Worm (Caenorhabditis elegans) whole organism, late embryonic: Measurements from ENCODE around the gene srx-62.

Experiments
- C08G9.2 ChIP-seq: sonication (generic microtip); optimal IDR thresholded peaks from 2 replicates; lab custom pipeline; 2016; ENCODE audit warnings: mild to moderate bottlenecking, missing genetic modification characterization, moderate library complexity, missing compliant biosample characterization
- F13H6.1 ChIP-seq: sonication (generic microtip); optimal IDR thresholded peaks from 2 replicates; lab custom pipeline; 2016; ENCODE audit warnings: missing genetic modification characterization, missing compliant biosample characterization
- K09A11.1 ChIP-seq: sonication (generic microtip); optimal IDR thresholded peaks from 2 replicates; lab custom pipeline; 2017; ENCODE audit warnings: antibody characterized with exemption, mild to moderate bottlenecking, missing genetic modification characterization, missing compliant biosample characterization; ENCODE audit not compliant: insufficient read depth
- T23F11.4 ChIP-seq: fragments of 200-800 bp; sonication (Bioruptor generic); optimal IDR thresholded peaks from 2 replicates; lab custom pipeline; 2018; ENCODE audit warnings: mild to moderate bottlenecking, missing genetic modification characterization, missing compliant biosample characterization
- ahr-1 ChIP-seq: sonication (generic microtip); optimal IDR thresholded peaks from 2 replicates; lab custom pipeline; 2016; ENCODE audit warnings: missing genetic modification characterization, missing compliant biosample characterization
- ama-1 ChIP-seq: fragments of 150-350 bp; optimal IDR thresholded peaks from 2 replicates; lab custom pipeline; 2014
- ceh-18 ChIP-seq: sonication (generic microtip); optimal IDR thresholded peaks from 2 replicates; lab custom pipeline; 2016; ENCODE audit warnings: missing genetic modification characterization, missing compliant biosample characterization
- ceh-19 ChIP-seq: fragments of 200-800 bp; sonication (Bioruptor generic); optimal IDR thresholded peaks from 2 replicates; lab custom pipeline; 2018; ENCODE audit warnings: mild to moderate bottlenecking, missing genetic modification characterization, missing compliant biosample characterization
- ceh-2 ChIP-seq: sonication (generic microtip); optimal IDR thresholded peaks from 2 replicates; lab custom pipeline; 2016; ENCODE audit warnings: missing genotype, missing genetic modification characterization, missing compliant biosample characterization
- ceh-24 ChIP-seq: sonication (generic microtip); optimal IDR thresholded peaks from 2 replicates; lab custom pipeline; 2016; ENCODE audit warnings: mild to moderate bottlenecking, missing genetic modification characterization, missing compliant biosample characterization
- ceh-30 ChIP-seq: fragments of 150-350 bp; optimal IDR thresholded peaks from 2 replicates; lab custom pipeline; 2014; ENCODE audit warnings: missing biosample characterization, missing genetic modification characterization
- ceh-31 ChIP-seq: sonication (generic microtip); optimal IDR thresholded peaks from 2 replicates; lab custom pipeline; 2016; ENCODE audit warnings: missing genetic modification characterization, missing compliant biosample characterization
- ceh-34 ChIP-seq: sonication (generic microtip); optimal IDR thresholded peaks from 2 replicates; lab custom pipeline; 2016; ENCODE audit warnings: mild to moderate bottlenecking, missing genetic modification characterization, missing compliant biosample characterization
- ceh-48 ChIP-seq: sonication (generic microtip); optimal IDR thresholded peaks from 2 replicates; lab custom pipeline; 2016; ENCODE audit warnings: missing genetic modification characterization, inconsistent platforms, missing compliant biosample characterization
- ceh-9 ChIP-seq: sonication (generic microtip); optimal IDR thresholded peaks from 2 replicates; lab custom pipeline; 2016; ENCODE audit warnings: mild to moderate bottlenecking, missing genetic modification characterization, inconsistent platforms, missing compliant biosample characterization
- che-1 ChIP-seq: sonication (generic microtip); optimal IDR thresholded peaks from 2 replicates; lab custom pipeline; 2016; ENCODE audit warnings: mild to moderate bottlenecking, missing genetic modification characterization, missing compliant biosample characterization
- dmd-4 ChIP-seq: sonication (generic microtip); optimal IDR thresholded peaks from 2 replicates; lab custom pipeline; 2016; ENCODE audit warnings: borderline replicate concordance, missing genetic modification characterization, missing compliant biosample characterization
- elt-2 ChIP-seq: sonication (generic microtip); optimal IDR thresholded peaks from 2 replicates; lab custom pipeline; 2016; ENCODE audit warnings: missing genetic modification reagents, missing genetic modification characterization, missing compliant biosample characterization
- fkh-10 ChIP-seq: fragments of 150-350 bp; optimal IDR thresholded peaks from 2 replicates; lab custom pipeline; 2014; ENCODE audit warnings: missing biosample characterization, missing genetic modification reagents, missing genetic modification characterization
- hlh-8 ChIP-seq: sonication (generic microtip); optimal IDR thresholded peaks from 2 replicates; lab custom pipeline; 2016; ENCODE audit warnings: missing genotype, missing genetic modification characterization, missing compliant biosample characterization
- lim-6 ChIP-seq: sonication (generic microtip); optimal IDR thresholded peaks from 2 replicates; lab custom pipeline; 2016; ENCODE audit warnings: missing genetic modification characterization, missing compliant biosample characterization
- lin-11 ChIP-seq: fragments of 200-800 bp; sonication (Bioruptor generic); optimal IDR thresholded peaks from 2 replicates; lab custom pipeline; 2018; ENCODE audit warnings: mild to moderate bottlenecking, missing genetic modification characterization, missing compliant biosample characterization
- madf-2 ChIP-seq: sonication (generic microtip); optimal IDR thresholded peaks from 2 replicates; lab custom pipeline; 2017; ENCODE audit warnings: missing genetic modification characterization, missing compliant biosample characterization
- mec-3 ChIP-seq: sonication (generic microtip); optimal IDR thresholded peaks from 2 replicates; lab custom pipeline; 2016; ENCODE audit warnings: borderline replicate concordance, missing genetic modification characterization, missing compliant biosample characterization
- nfya-1 ChIP-seq: sonication (generic microtip); optimal IDR thresholded peaks from 2 replicates; lab custom pipeline; 2017; ENCODE audit warnings: missing genetic modification characterization, mild to moderate bottlenecking, missing compliant biosample characterization, antibody characterized with exemption, moderate library complexity
- nhr-11 ChIP-seq: fragments of 150-350 bp; optimal IDR thresholded peaks from 2 replicates; lab custom pipeline; 2014; ENCODE audit warnings: missing biosample characterization, missing genetic modification characterization
- nhr-232 ChIP-seq: sonication (generic microtip); optimal IDR thresholded peaks from 2 replicates; lab custom pipeline; 2016; ENCODE audit warnings: missing genetic modification characterization, missing compliant biosample characterization
- pat-9 ChIP-seq: fragments of 200-800 bp; sonication (Bioruptor generic); optimal IDR thresholded peaks from 2 replicates; lab custom pipeline; 2018; ENCODE audit warnings: mild to moderate bottlenecking, missing genetic modification characterization, moderate library complexity, missing compliant biosample characterization
- pha-4 ChIP-seq: fragments of 150-350 bp; optimal IDR thresholded peaks from 2 replicates; lab custom pipeline; 2018; ENCODE audit warnings: missing biosample characterization, missing genetic modification reagents, missing genetic modification characterization
- ref-2 ChIP-seq: sonication (generic microtip); optimal IDR thresholded peaks from 2 replicates; lab custom pipeline; 2016; ENCODE audit warnings: missing genetic modification characterization, missing compliant biosample characterization
- rnt-1 ChIP-seq: sonication (generic microtip); optimal IDR thresholded peaks from 2 replicates; lab custom pipeline; 2016; ENCODE audit warnings: missing genetic modification characterization, missing compliant biosample characterization
- sdc-2 ChIP-seq: sonication (generic microtip); optimal IDR thresholded peaks from 2 replicates; lab custom pipeline; 2016; ENCODE audit warnings: missing genotype, missing genetic modification characterization, missing compliant biosample characterization
- sox-4 ChIP-seq: sonication (generic microtip); optimal IDR thresholded peaks from 2 replicates; lab custom pipeline; 2017; ENCODE audit warnings: mild to moderate bottlenecking, missing genetic modification characterization, inconsistent platforms, missing compliant biosample characterization
- tbx-7 ChIP-seq: sonication (generic microtip); optimal IDR thresholded peaks from 2 replicates; lab custom pipeline; 2016; ENCODE audit warnings: missing genotype, missing genetic modification characterization, missing compliant biosample characterization
- unc-42 ChIP-seq: sonication (generic microtip); optimal IDR thresholded peaks from 2 replicates; lab custom pipeline; 2016; ENCODE audit warnings: missing genotype, missing genetic modification characterization, missing compliant biosample characterization
- unc-55 ChIP-seq: sonication (generic microtip); optimal IDR thresholded peaks from 2 replicates; lab custom pipeline; 2017; ENCODE audit warnings: missing biosample characterization, missing genetic modification reagents, missing genetic modification characterization

The srx-62 gene

DNA sequence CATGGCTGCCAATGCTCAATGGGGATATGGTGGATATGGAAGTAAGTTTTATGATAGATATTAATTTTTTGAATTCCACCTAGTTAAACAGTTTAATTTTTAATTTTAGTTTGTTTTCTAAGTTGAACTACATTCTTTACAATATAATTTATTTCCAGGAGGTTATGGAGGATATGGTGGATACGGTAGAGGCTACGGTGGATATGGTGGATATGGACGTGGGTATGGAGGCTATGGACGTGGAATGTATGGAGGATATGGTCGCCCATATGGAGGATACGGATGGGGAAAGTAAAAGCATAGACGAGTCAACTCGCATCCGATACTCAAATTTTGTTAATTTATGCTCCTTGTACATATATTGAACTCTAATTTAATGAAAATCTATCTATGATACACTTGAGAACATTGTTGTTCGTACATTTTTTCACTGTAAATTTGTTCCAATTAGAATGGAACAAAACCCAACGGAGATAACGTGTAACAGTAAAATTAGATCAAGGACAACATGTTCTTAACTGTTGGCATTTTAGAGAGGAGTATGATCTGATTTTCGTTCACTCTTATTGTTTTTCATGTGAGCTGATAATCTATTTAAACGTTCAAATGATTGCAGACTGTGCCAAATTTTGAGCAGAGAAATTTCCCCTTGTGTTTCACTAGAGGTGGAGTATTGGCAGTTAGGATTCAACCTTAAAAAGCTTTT is 15.4 kb downstream of the srx-62 start:
- TF ChIP-seq F13H6.1 (tag; lab: Kevin White, UChicago) (no peak), ceh-31 (tag; lab: Kevin White, UChicago) (no peak), ceh-34 (tag; lab: Kevin White, UChicago) (no peak), ceh-9 (tag; lab: Kevin White, UChicago) (no peak), ceh-48 (tag; lab: Kevin White, UChicago) (no peak), K09A11.1 (no peak), hlh-8 (no peak), ceh-30 (no peak), sox-4 (no peak), dmd-4 (no peak), ceh-24 (tag; lab: Kevin White, UChicago) (no peak), fkh-10 (GFP tag; lab: Kevin White, UChicago) (no peak), ama-1 (lab: Kevin White, UChicago) (no peak), lin-11 (tag; lab: Kevin White, UChicago) (no peak), lim-6 (no peak)

- peak; percentile 3 for TF ChIP-seq ref-2 (tag; lab: Kevin White, UChicago)
- no peak for TF ChIP-seq ahr-1 (tag; lab: Kevin White, UChicago)
- peak; percentile 61 for TF ChIP-seq elt-2 (tag; lab: Kevin White, UChicago)
Observed at ce11 chrV:3979819-3980218, 15.9 kb downstream of the srx-62 start, which contains the start of gene nlp-31. Gene nlp-31 (plus strand): TSS chrV:3980055.

ce11 chrV:3979053-3979452 is 16.7 kb downstream of the srx-62 start, which contains the start of gene nlp-34:
Gene nlp-34 (minus strand): TSS chrV:3979134.
- TF ChIP-seq pha-4 (tag; lab: Kevin White, UChicago), result no peak
- TF ChIP-seq lim-6, result no peak
- TF ChIP-seq T23F11.4, result no peak
- no peak for TF ChIP-seq fkh-10 (GFP tag; lab: Kevin White, UChicago)
- TF ChIP-seq pat-9, result no peak
- no peak for TF ChIP-seq madf-2 (tag; lab: Kevin White, UChicago)
- TF ChIP-seq che-1, result no peak
- no peak for TF ChIP-seq mec-3 (tag; lab: Kevin White, UChicago)
- no peak for TF ChIP-seq sdc-2 (tag; lab: Kevin White, UChicago)
- TF ChIP-seq unc-42 (tag; lab: Kevin White, UChicago), result no peak
- no peak for TF ChIP-seq ceh-19 (GFP tag; lab: Kevin White, UChicago)
- TF ChIP-seq ahr-1 (tag; lab: Kevin White, UChicago), result no peak
- no peak for TF ChIP-seq unc-55 (GFP tag; lab: Kevin White, UChicago)
- TF ChIP-seq lin-11 (tag; lab: Kevin White, UChicago), result no peak
- no peak for TF ChIP-seq tbx-7 (tag; lab: Kevin White, UChicago)
- TF ChIP-seq ceh-48 (tag; lab: Kevin White, UChicago), result no peak

DNA sequence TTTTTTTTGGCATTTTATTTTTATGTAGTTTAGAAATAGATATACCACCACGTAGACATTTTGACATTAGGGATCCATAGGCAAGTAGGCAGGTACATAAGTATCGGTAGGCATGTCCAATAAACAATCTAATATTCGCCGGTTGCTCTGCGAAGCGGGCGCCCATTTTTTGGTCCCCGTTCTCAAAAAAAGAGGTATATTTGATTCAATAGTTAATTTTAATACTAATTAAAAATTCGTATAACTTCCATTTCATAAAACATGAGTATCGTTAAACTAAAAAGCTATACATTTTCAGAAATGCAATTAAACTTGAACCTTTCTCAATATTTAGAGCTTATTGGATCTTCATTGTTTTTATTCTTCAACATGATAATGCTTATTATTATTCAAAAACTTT is 18.8 kb downstream of the srx-62 start, which contains the start of gene str-83:
TSS of gene str-83 (plus strand) at position 301 of the 400 bp plus-strand sequence.
- TF ChIP-seq rnt-1 (tag; lab: Kevin White, UChicago) (no peak), ceh-18 (no peak), tbx-7 (tag; lab: Kevin White, UChicago) (no peak), C08G9.2 (tag; lab: Kevin White, UChicago) (no peak), nfya-1 (tag; lab: Kevin White, UChicago) (no peak), dmd-4 (no peak), ceh-9 (tag; lab: Kevin White, UChicago) (no peak)

- TF ChIP-seq nfya-1 (tag; lab: Kevin White, UChicago), result no peak
- TF ChIP-seq nhr-232 (tag; lab: Kevin White, UChicago), result no peak
- TF ChIP-seq unc-55 (GFP tag; lab: Kevin White, UChicago), result no peak
- no peak for TF ChIP-seq nhr-11 (tag; lab: Kevin White, UChicago)
- TF ChIP-seq lin-11 (tag; lab: Kevin White, UChicago), result no peak
- TF ChIP-seq F13H6.1 (tag; lab: Kevin White, UChicago), result no peak
- TF ChIP-seq ceh-2 (tag; lab: Kevin White, UChicago), result no peak
Observed at ce11 chrV:3974361-3974760, 21.4 kb downstream of the srx-62 start, which contains the start of gene str-82. Gene str-82 (plus strand): TSS chrV:3974661.
